Worm (Caenorhabditis elegans) whole organism, L2 larva: ENCODE measurements around the gene trf-1.

Experiments used
- C34F6.9 ChIP-seq: fragments of 150-350 bp; optimal IDR thresholded peaks from 2 replicates; lab custom pipeline; 2014; ENCODE audit warnings: missing biosample characterization, missing genetic modification characterization
- F13H6.1 ChIP-seq: sonication (generic microtip); optimal IDR thresholded peaks from 2 replicates; lab custom pipeline; 2016; ENCODE audit warnings: missing genetic modification characterization, missing compliant biosample characterization
- R02D3.7 ChIP-seq: fragments of 150-350 bp; optimal IDR thresholded peaks from 2 replicates; lab custom pipeline; 2014; ENCODE audit warnings: missing biosample characterization, missing genetic modification characterization
- ZK546.5 ChIP-seq: sonication (generic microtip); optimal IDR thresholded peaks from 2 replicates; lab custom pipeline; 2017; ENCODE audit warnings: missing biosample characterization, missing genetic modification characterization
- alr-1 ChIP-seq: fragments of 150-350 bp; optimal IDR thresholded peaks from 2 replicates; lab custom pipeline; 2014; ENCODE audit warnings: missing biosample characterization, missing genetic modification characterization
- aly-2 ChIP-seq: fragments of 150-350 bp; optimal IDR thresholded peaks from 2 replicates; lab custom pipeline; 2014; ENCODE audit warnings: missing biosample characterization, missing genetic modification characterization
- blmp-1 ChIP-seq: sonication (generic microtip); optimal IDR thresholded peaks from 2 replicates; lab custom pipeline; 2017; ENCODE audit warnings: missing genetic modification characterization, mild to moderate bottlenecking, missing compliant biosample characterization, antibody characterized with exemption, moderate library complexity; ENCODE audit not compliant: insufficient read depth
- ceh-16 ChIP-seq: fragments of 150-350 bp; optimal IDR thresholded peaks from 2 replicates; lab custom pipeline; 2014; ENCODE audit warnings: missing biosample characterization, missing genetic modification characterization
- ceh-82 ChIP-seq: fragments of 150-350 bp; optimal IDR thresholded peaks from 2 replicates; lab custom pipeline; 2014; ENCODE audit warnings: missing biosample characterization, missing genetic modification characterization
- crh-2 ChIP-seq: sonication (generic microtip); optimal IDR thresholded peaks from 2 replicates; lab custom pipeline; 2017; ENCODE audit warnings: missing biosample characterization, missing genetic modification characterization
- dmd-4 ChIP-seq: sonication (generic microtip); optimal IDR thresholded peaks from 2 replicates; lab custom pipeline; 2017; ENCODE audit warnings: missing biosample characterization, missing genetic modification characterization
- egl-27 ChIP-seq: sonication (generic microtip); optimal IDR thresholded peaks from 3 replicates; lab custom pipeline; 2017; ENCODE audit warnings: missing biosample characterization, missing genetic modification reagents, missing genetic modification characterization
- elt-1 ChIP-seq: fragments of 150-350 bp; optimal IDR thresholded peaks from 2 replicates; lab custom pipeline; 2014; ENCODE audit warnings: missing biosample characterization, missing genetic modification characterization
- elt-3 ChIP-seq: sonication (generic microtip); optimal IDR thresholded peaks from 2 replicates; lab custom pipeline; 2017; ENCODE audit warnings: missing biosample characterization, missing genetic modification characterization
- fos-1 ChIP-seq: fragments of 150-350 bp; optimal IDR thresholded peaks from 2 replicates; lab custom pipeline; 2014; ENCODE audit warnings: missing biosample characterization, missing genetic modification characterization
- gmeb-1 ChIP-seq: fragments of 150-350 bp; optimal IDR thresholded peaks from 2 replicates; lab custom pipeline; 2014; ENCODE audit warnings: missing biosample characterization, missing genetic modification characterization
- lin-11 ChIP-seq: fragments of 150-350 bp; sonication (generic microtip); optimal IDR thresholded peaks from 2 replicates; lab custom pipeline; 2014; ENCODE audit warnings: missing biosample characterization, missing genetic modification characterization, inconsistent platforms, mixed read lengths
- lin-13 ChIP-seq: fragments of 150-350 bp; optimal IDR thresholded peaks from 2 replicates; lab custom pipeline; 2014; ENCODE audit warnings: missing biosample characterization, missing genetic modification reagents, missing genetic modification characterization
- lin-39 ChIP-seq: fragments of 150-350 bp; optimal IDR thresholded peaks from 2 replicates; lab custom pipeline; 2014; ENCODE audit warnings: missing biosample characterization, missing genetic modification reagents, missing genetic modification characterization
- lsy-2 ChIP-seq, 2 experiments: fragments of 150-350 bp in 1 of 2; sonication (generic microtip) in 1 of 2; optimal IDR thresholded peaks; 2 replicates each; lab custom pipeline; 2014 to 2017; ENCODE audit warnings: missing biosample characterization in 2 of 2, missing genetic modification characterization in 2 of 2
- mab-5 ChIP-seq: fragments of 150-350 bp; optimal IDR thresholded peaks from 2 replicates; lab custom pipeline; 2014; ENCODE audit warnings: missing biosample characterization, missing genetic modification characterization
- mbf-1 ChIP-seq: sonication (generic microtip); optimal IDR thresholded peaks from 2 replicates; lab custom pipeline; 2017; ENCODE audit warnings: missing biosample characterization, missing genetic modification characterization
- mdl-1 ChIP-seq, 2 experiments: fragments of 150-350 bp in 1 of 2; sonication (generic microtip) in 1 of 2; optimal IDR thresholded peaks; 2 replicates each; lab custom pipeline; 2017; ENCODE audit warnings: missing biosample characterization in 2 of 2, missing genetic modification characterization in 2 of 2
- nhr-11 ChIP-seq: fragments of 150-350 bp; optimal IDR thresholded peaks from 2 replicates; lab custom pipeline; 2014; ENCODE audit warnings: missing biosample characterization, missing genetic modification characterization
- nhr-12 ChIP-seq: fragments of 150-350 bp; optimal IDR thresholded peaks from 2 replicates; lab custom pipeline; 2014; ENCODE audit warnings: missing biosample characterization, missing genetic modification characterization
- nhr-129 ChIP-seq: fragments of 150-350 bp; optimal IDR thresholded peaks from 2 replicates; lab custom pipeline; 2014; ENCODE audit warnings: missing biosample characterization, missing genetic modification characterization
- nhr-21 ChIP-seq: fragments of 150-350 bp; optimal IDR thresholded peaks from 2 replicates; lab custom pipeline; 2014; ENCODE audit warnings: missing biosample characterization, missing genetic modification characterization
- nhr-23 ChIP-seq: fragments of 150-350 bp; optimal IDR thresholded peaks from 2 replicates; lab custom pipeline; 2014; ENCODE audit warnings: missing biosample characterization, missing genetic modification reagents, missing genetic modification characterization
- nhr-237 ChIP-seq: fragments of 150-350 bp; optimal IDR thresholded peaks from 2 replicates; lab custom pipeline; 2014; ENCODE audit warnings: missing biosample characterization, missing genetic modification characterization
- nhr-25 ChIP-seq: fragments of 150-350 bp; sonication (generic microtip); optimal IDR thresholded peaks from 3 replicates; lab custom pipeline; 2014; ENCODE audit warnings: missing biosample characterization, missing genetic modification characterization
- nhr-6 ChIP-seq: fragments of 150-350 bp; optimal IDR thresholded peaks from 2 replicates; lab custom pipeline; 2014; ENCODE audit warnings: missing biosample characterization, missing genetic modification characterization
- nhr-77 ChIP-seq: fragments of 150-350 bp; optimal IDR thresholded peaks from 2 replicates; lab custom pipeline; 2014; ENCODE audit warnings: missing biosample characterization, missing genetic modification characterization
- peb-1 ChIP-seq: fragments of 150-350 bp; optimal IDR thresholded peaks from 2 replicates; lab custom pipeline; 2014; ENCODE audit warnings: missing biosample characterization, missing genetic modification characterization
- sem-4 ChIP-seq: fragments of 150-350 bp; optimal IDR thresholded peaks from 2 replicates; lab custom pipeline; 2014; ENCODE audit warnings: missing biosample characterization, missing genetic modification reagents, missing genetic modification characterization
- skn-1 ChIP-seq: sonication (generic microtip); optimal IDR thresholded peaks from 2 replicates; lab custom pipeline; 2017; ENCODE audit warnings: missing biosample characterization, missing genetic modification characterization
- sma-3 ChIP-seq: sonication (generic microtip); optimal IDR thresholded peaks from 2 replicates; lab custom pipeline; 2016; ENCODE audit warnings: missing genetic modification reagents, missing genetic modification characterization, missing compliant biosample characterization
- sma-9 ChIP-seq, 2 experiments: fragments of 150-350 bp in 1 of 2; sonication (generic microtip) in 1 of 2; optimal IDR thresholded peaks; 2 replicates each; lab custom pipeline; 2014 to 2016; ENCODE audit warnings: missing genetic modification characterization in 2 of 2, mild to moderate bottlenecking in 1 of 2, missing biosample characterization in 1 of 2, missing compliant biosample characterization in 1 of 2, missing genetic modification reagents in 1 of 2, moderate library complexity in 1 of 2
- unc-39 ChIP-seq: fragments of 150-350 bp; optimal IDR thresholded peaks from 2 replicates; lab custom pipeline; 2014; ENCODE audit warnings: missing biosample characterization, missing genetic modification characterization
- unc-55 ChIP-seq: fragments of 150-350 bp; sonication (generic microtip); optimal IDR thresholded peaks from 3 replicates; lab custom pipeline; 2014; ENCODE audit warnings: missing biosample characterization, missing genetic modification reagents, missing genetic modification characterization
- zag-1 ChIP-seq: fragments of 150-350 bp; optimal IDR thresholded peaks from 2 replicates; lab custom pipeline; 2014; ENCODE audit warnings: missing biosample characterization, missing genetic modification characterization
- ztf-1 ChIP-seq: fragments of 200-800 bp; sonication (Bioruptor generic); conservative IDR thresholded peaks from 2 replicates; pipeline ENCODE4 v1.3.6; 2022; ENCODE audit warnings: missing genetic modification characterization, missing compliant biosample characterization
- ztf-11 ChIP-seq: sonication (generic microtip); optimal IDR thresholded peaks from 2 replicates; lab custom pipeline; 2017; ENCODE audit warnings: missing biosample characterization, missing genetic modification characterization

Gene trf-1

DNA sequence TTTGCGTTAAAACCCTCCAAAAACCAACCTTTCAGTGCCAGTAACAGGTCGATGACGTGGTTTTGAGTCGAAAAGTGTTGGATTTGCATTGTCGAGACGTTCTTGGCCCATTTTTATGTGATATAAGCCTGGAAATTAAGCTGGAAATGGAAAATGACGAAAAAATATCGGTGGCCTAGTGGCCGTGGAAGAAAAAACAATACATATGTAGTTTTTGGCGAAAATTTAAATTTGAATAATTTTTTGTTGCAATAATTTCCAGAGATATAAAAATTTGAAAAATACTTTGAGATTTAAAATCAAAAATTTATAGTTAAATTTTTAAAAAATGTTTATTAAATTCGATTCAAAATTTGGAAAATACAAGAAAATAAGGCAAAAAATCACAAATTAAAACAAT is 9.2 kb downstream of the trf-1 start, which contains the start of gene ciao-2B:
ciao-2B (minus strand) TSS at position 130 of the 400 bp plus-strand sequence.
- TF ChIP-seq peb-1 (tag; lab: Kevin White, UChicago) (no peak), R02D3.7 (tag; lab: Kevin White, UChicago) (no peak), nhr-25 (peak; percentile 6), F13H6.1 (tag; lab: Kevin White, UChicago) (no peak), dmd-4 (tag; lab: Kevin White, UChicago) (no peak), nhr-6 (tag; lab: Kevin White, UChicago) (no peak), mab-5 (tag; lab: Kevin White, UChicago) (no peak), aly-2 (no peak), nhr-129 (tag; lab: Kevin White, UChicago) (no peak), sma-9 (GFP tag; optimal IDR thresholded peaks at IDR 0.05; lab: Kevin White, UChicago) (no peak), sma-9 (tag; optimal IDR thresholded peaks at IDR 0.05; lab: Kevin White, UChicago) (no peak), skn-1 (no peak), ceh-82 (tag; lab: Kevin White, UChicago) (no peak), mdl-1 (tag; optimal IDR thresholded peaks at IDR 0.05; lab: Kevin White, UChicago) (no peak), blmp-1 (tag; lab: Kevin White, UChicago) (no peak), egl-27 (tag; lab: Kevin White, UChicago) (no peak), mbf-1 (tag; lab: Kevin White, UChicago) (no peak), nhr-12 (tag; lab: Kevin White, UChicago) (no peak), sem-4 (no peak), C34F6.9 (tag; lab: Kevin White, UChicago) (peak; percentile 54), alr-1 (no peak), gmeb-1 (tag; lab: Kevin White, UChicago) (peak; percentile 90), fos-1 (tag; lab: Kevin White, UChicago) (no peak), unc-55 (GFP tag; lab: Kevin White, UChicago) (peak; percentile 63), lin-39 (tag; lab: Kevin White, UChicago) (no peak), nhr-11 (tag; lab: Kevin White, UChicago) (no peak), ZK546.5 (tag; lab: Kevin White, UChicago) (no peak), ceh-16 (tag; lab: Kevin White, UChicago) (no peak), lsy-2 (tag; optimal IDR thresholded peaks at IDR 0.05; lab: Kevin White, UChicago) (peak in 1 of 2 experiments; percentile 64), nhr-77 (no peak), elt-3 (no peak), crh-2 (peak; percentile 15), sma-3 (GFP tag; lab: Kevin White, UChicago) (no peak), elt-1 (no peak), nhr-21 (no peak), unc-39 (tag; lab: Kevin White, UChicago) (no peak), ztf-11 (tag; lab: Kevin White, UChicago) (no peak), lin-13 (GFP tag; lab: Kevin White, UChicago) (peak; percentile 37), nhr-237 (no peak), ztf-1 (GFP tag; lab: Robert Waterston, UW) (no peak)

DNA sequence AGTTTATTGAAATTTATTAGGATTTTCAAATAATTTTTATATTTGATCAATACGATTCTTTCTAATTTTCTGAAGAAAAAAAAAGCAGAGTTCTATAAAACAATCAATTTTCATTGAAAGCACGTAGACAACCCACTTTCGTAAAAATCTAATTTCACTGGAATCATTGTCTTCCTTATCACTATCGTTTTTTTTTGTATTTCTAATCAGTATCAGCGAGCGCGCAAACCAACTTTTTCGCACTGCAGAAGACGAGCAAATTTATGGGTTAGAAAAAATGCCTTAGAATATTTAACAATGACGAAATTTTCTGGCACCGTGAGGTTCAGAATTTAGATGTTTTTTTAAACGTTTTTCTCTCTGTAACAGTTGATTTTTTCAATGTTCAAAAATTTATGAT is 22.6 kb downstream of the trf-1 start:
- peak; percentile 31 for TF ChIP-seq fos-1 (tag; lab: Kevin White, UChicago)
- TF ChIP-seq sma-9 (GFP tag; optimal IDR thresholded peaks at IDR 0.05; lab: Kevin White, UChicago), result no peak
- no peak for TF ChIP-seq sma-9 (tag; optimal IDR thresholded peaks at IDR 0.05; lab: Kevin White, UChicago)

ce11 chrIII:13455207-13455606 is 24.9 kb downstream of the trf-1 start, which contains the start of gene cua-1:
Gene cua-1, minus strand, starts transcription at chrIII:13455307.
- TF ChIP-seq F13H6.1 (tag; lab: Kevin White, UChicago) (no peak), nhr-12 (tag; lab: Kevin White, UChicago) (no peak), nhr-6 (tag; lab: Kevin White, UChicago) (no peak), nhr-11 (tag; lab: Kevin White, UChicago) (no peak), ztf-1 (GFP tag; lab: Robert Waterston, UW) (no peak), elt-3 (no peak), zag-1 (no peak), lin-39 (tag; lab: Kevin White, UChicago) (no peak), sma-3 (GFP tag; lab: Kevin White, UChicago) (no peak), nhr-23 (tag; lab: Kevin White, UChicago) (no peak), ZK546.5 (tag; lab: Kevin White, UChicago) (no peak), ceh-82 (tag; lab: Kevin White, UChicago) (no peak), ztf-11 (tag; lab: Kevin White, UChicago) (no peak), peb-1 (tag; lab: Kevin White, UChicago) (no peak), elt-1 (no peak), ceh-16 (tag; lab: Kevin White, UChicago) (no peak), lin-11 (tag; lab: Kevin White, UChicago) (no peak), mbf-1 (tag; lab: Kevin White, UChicago) (no peak)
